Fruit fly (Drosophila melanogaster) whole organism, larva: ENCODE data around the gene CG6674.

ENCODE experiments used
- noc ChIP-seq: fragments of 200-800 bp; sonication (Bioruptor generic); optimal IDR thresholded peaks from 3 replicates; lab custom pipeline; 2019; ENCODE audit warnings: missing biosample characterization, mild to moderate bottlenecking, missing genetic modification characterization, moderate library complexity

CG6674 gene

dm6 chr3L:9972007-9972856 is at the start of gene CG6674, which contains the start of the genes CG42455 and vnc:
Gene CG6674, minus strand, starts transcription at chr3L:9972054.
Gene CG42455, plus strand, starts transcription at chr3L:9972312.
Gene vnc, plus strand, starts transcription at chr3L:9972312.
- peak; percentile 22 for TF ChIP-seq noc

- TF ChIP-seq noc: no peak
Measured at dm6 chr3L:9974172-9974896, 2.5 kb upstream of the CG6674 start, which contains the start of gene dpr6. Gene dpr6, plus strand, starts transcription at chr3L:9974651.

DNA sequence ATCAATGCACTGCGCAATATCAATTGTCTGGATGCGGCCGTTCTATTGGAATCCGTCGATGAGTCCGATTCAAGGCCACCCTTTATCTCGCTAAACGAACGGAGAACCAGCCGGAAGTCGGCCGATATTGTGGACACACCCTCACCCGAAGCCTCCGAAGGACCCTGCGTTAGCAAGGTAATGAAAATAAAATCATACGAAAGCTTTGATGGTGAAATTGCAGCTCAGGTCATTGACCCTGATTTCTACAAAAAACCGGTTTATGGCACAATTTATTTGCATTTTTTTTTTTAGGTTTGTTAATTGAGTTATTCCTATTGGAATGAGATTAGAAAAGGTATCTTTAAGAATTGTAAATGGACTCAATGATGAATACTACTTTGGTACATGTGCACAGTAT is 2.7 kb downstream of the CG6674 start:
- no peak for TF ChIP-seq noc

DNA sequence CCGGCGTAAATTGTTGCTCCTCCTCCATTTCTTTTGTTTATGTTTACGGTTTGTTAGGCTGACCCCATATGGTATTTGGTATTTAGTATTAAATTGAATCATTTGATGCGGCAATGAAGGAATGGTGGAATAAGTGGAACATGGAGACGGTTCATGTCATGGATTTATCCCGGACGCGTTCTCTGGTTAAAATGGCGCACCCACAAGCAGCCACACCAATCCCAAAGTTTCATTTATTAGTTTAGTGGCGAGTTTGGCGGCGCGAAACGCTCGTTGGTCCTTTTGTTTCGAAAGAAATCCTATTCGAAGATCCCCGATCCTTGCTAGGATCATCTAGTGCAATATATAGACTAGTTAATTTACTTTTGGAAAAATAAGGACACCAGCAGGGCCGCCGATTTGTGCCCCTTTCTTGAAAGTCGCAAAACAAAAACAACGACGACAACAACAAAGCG is 3.6 kb downstream of the CG6674 start, which contains the start of the genes CG6685 and Dronc:
CG6685 (minus strand) TSS at position 51 of the 455 bp plus-strand sequence.
Dronc (plus strand) TSS at position 213 of the 455 bp plus-strand sequence.
- no peak for TF ChIP-seq noc

DNA sequence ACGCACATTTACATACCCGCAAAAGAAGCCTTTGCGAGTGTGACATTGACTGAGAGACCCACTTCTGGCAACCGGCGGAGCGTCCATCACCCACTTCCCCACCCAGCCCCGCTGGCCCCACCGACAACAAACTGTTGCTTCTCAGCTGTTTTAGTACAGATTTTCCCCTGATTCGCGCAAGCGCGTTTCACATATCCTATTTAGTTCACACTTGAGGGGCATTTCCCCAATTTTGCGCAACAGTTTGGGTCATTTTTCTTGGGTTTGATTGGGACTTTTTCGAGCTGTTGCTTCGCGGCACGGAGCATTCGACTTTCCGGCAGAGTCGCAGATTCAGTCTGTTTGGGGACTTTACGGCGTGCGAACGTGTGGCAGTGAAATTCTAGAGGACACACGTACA is 44.7 kb downstream of the CG6674 start:
- TF ChIP-seq noc: no peak
